Worm (Caenorhabditis elegans) whole organism, late embryonic: ENCODE measurements around the gene ncs-6.

ENCODE experiments used
- C08G9.2 ChIP-seq: sonication (generic microtip); optimal IDR thresholded peaks from 2 replicates; lab custom pipeline; 2016; ENCODE audit warnings: mild to moderate bottlenecking, missing genetic modification characterization, moderate library complexity, missing compliant biosample characterization
- F13H6.1 ChIP-seq: sonication (generic microtip); optimal IDR thresholded peaks from 2 replicates; lab custom pipeline; 2016; ENCODE audit warnings: missing genetic modification characterization, missing compliant biosample characterization
- K02D7.2 ChIP-seq: sonication (generic microtip); optimal IDR thresholded peaks from 2 replicates; lab custom pipeline; 2017; ENCODE audit warnings: mild to moderate bottlenecking, missing genetic modification characterization, missing compliant biosample characterization
- ahr-1 ChIP-seq: sonication (generic microtip); optimal IDR thresholded peaks from 2 replicates; lab custom pipeline; 2016; ENCODE audit warnings: missing genetic modification characterization, missing compliant biosample characterization
- ceh-14 ChIP-seq: sonication (generic microtip); optimal IDR thresholded peaks from 2 replicates; lab custom pipeline; 2016; ENCODE audit warnings: missing genotype, missing genetic modification characterization, missing compliant biosample characterization
- ceh-2 ChIP-seq: sonication (generic microtip); optimal IDR thresholded peaks from 2 replicates; lab custom pipeline; 2016; ENCODE audit warnings: missing genotype, missing genetic modification characterization, missing compliant biosample characterization
- ceh-22 ChIP-seq: sonication (generic microtip); optimal IDR thresholded peaks from 2 replicates; lab custom pipeline; 2017; ENCODE audit warnings: missing biosample characterization, missing genetic modification characterization
- ceh-31 ChIP-seq: sonication (generic microtip); optimal IDR thresholded peaks from 2 replicates; lab custom pipeline; 2016; ENCODE audit warnings: missing genetic modification characterization, missing compliant biosample characterization
- ceh-45 ChIP-seq: fragments of 200-800 bp; sonication (Bioruptor generic); IDR thresholded peaks from 2 replicates; pipeline ENCODE4 v1.3.6; 2022; ENCODE audit warnings: missing genetic modification reagents, missing genetic modification characterization, missing compliant biosample characterization
- ceh-6 ChIP-seq: fragments of 200-800 bp; sonication (Bioruptor generic); optimal IDR thresholded peaks from 2 replicates; lab custom pipeline; 2018; ENCODE audit warnings: mild to moderate bottlenecking, missing genetic modification characterization, missing compliant biosample characterization
- che-1 ChIP-seq: sonication (generic microtip); optimal IDR thresholded peaks from 2 replicates; lab custom pipeline; 2016; ENCODE audit warnings: mild to moderate bottlenecking, missing genetic modification characterization, missing compliant biosample characterization
- dve-1 ChIP-seq: sonication (generic microtip); optimal IDR thresholded peaks from 2 replicates; lab custom pipeline; 2017; ENCODE audit warnings: antibody characterized with exemption, mild to moderate bottlenecking, missing genetic modification characterization, missing compliant biosample characterization
- elt-4 ChIP-seq: sonication (generic microtip); optimal IDR thresholded peaks from 2 replicates; lab custom pipeline; 2016; ENCODE audit warnings: missing genetic modification characterization, missing compliant biosample characterization
- fkh-10 ChIP-seq: fragments of 150-350 bp; optimal IDR thresholded peaks from 2 replicates; lab custom pipeline; 2014; ENCODE audit warnings: missing biosample characterization, missing genetic modification reagents, missing genetic modification characterization
- gmeb-2 ChIP-seq: sonication (generic microtip); optimal IDR thresholded peaks from 2 replicates; lab custom pipeline; 2016; ENCODE audit warnings: missing genetic modification characterization, inconsistent platforms, missing compliant biosample characterization
- hlh-13 ChIP-seq: fragments of 200-800 bp; sonication (Bioruptor generic); optimal IDR thresholded peaks from 2 replicates; lab custom pipeline; 2018; ENCODE audit warnings: mild to moderate bottlenecking, missing genetic modification characterization, missing compliant biosample characterization
- hlh-15 ChIP-seq: sonication (generic microtip); optimal IDR thresholded peaks from 2 replicates; lab custom pipeline; 2016; ENCODE audit warnings: missing genetic modification characterization, missing compliant biosample characterization
- hlh-30 ChIP-seq: sonication (generic microtip); optimal IDR thresholded peaks from 2 replicates; lab custom pipeline; 2017; ENCODE audit warnings: antibody characterized with exemption, missing genetic modification characterization, missing compliant biosample characterization; ENCODE audit not compliant: insufficient read depth
- hlh-6 ChIP-seq: sonication (generic microtip); optimal IDR thresholded peaks from 2 replicates; lab custom pipeline; 2016; ENCODE audit warnings: missing genotype, missing genetic modification characterization, missing compliant biosample characterization
- hlh-8 ChIP-seq: sonication (generic microtip); optimal IDR thresholded peaks from 2 replicates; lab custom pipeline; 2016; ENCODE audit warnings: missing genotype, missing genetic modification characterization, missing compliant biosample characterization
- lim-6 ChIP-seq: sonication (generic microtip); optimal IDR thresholded peaks from 2 replicates; lab custom pipeline; 2016; ENCODE audit warnings: missing genetic modification characterization, missing compliant biosample characterization
- madf-2 ChIP-seq: sonication (generic microtip); optimal IDR thresholded peaks from 2 replicates; lab custom pipeline; 2017; ENCODE audit warnings: missing genetic modification characterization, missing compliant biosample characterization
- mec-3 ChIP-seq: sonication (generic microtip); optimal IDR thresholded peaks from 2 replicates; lab custom pipeline; 2016; ENCODE audit warnings: borderline replicate concordance, missing genetic modification characterization, missing compliant biosample characterization
- nhr-11 ChIP-seq: fragments of 150-350 bp; optimal IDR thresholded peaks from 2 replicates; lab custom pipeline; 2014; ENCODE audit warnings: missing biosample characterization, missing genetic modification characterization
- nhr-232 ChIP-seq: sonication (generic microtip); optimal IDR thresholded peaks from 2 replicates; lab custom pipeline; 2016; ENCODE audit warnings: missing genetic modification characterization, missing compliant biosample characterization
- odd-2 ChIP-seq: sonication (generic microtip); optimal IDR thresholded peaks from 2 replicates; lab custom pipeline; 2017; ENCODE audit warnings: antibody characterized with exemption, mild to moderate bottlenecking, missing genetic modification characterization, missing compliant biosample characterization
- pag-3 ChIP-seq: sonication (generic microtip); optimal IDR thresholded peaks from 2 replicates; lab custom pipeline; 2016; ENCODE audit warnings: missing compliant biosample characterization, missing genetic modification characterization, borderline replicate concordance
- pat-9 ChIP-seq: fragments of 200-800 bp; sonication (Bioruptor generic); optimal IDR thresholded peaks from 2 replicates; lab custom pipeline; 2018; ENCODE audit warnings: mild to moderate bottlenecking, missing genetic modification characterization, moderate library complexity, missing compliant biosample characterization
- pax-1 ChIP-seq: fragments of 150-350 bp; optimal IDR thresholded peaks from 2 replicates; lab custom pipeline; 2014; ENCODE audit warnings: missing biosample characterization, missing genetic modification characterization
- pha-2 ChIP-seq: sonication (generic microtip); optimal IDR thresholded peaks from 2 replicates; lab custom pipeline; 2017; ENCODE audit warnings: mild to moderate bottlenecking, missing genetic modification characterization, missing compliant biosample characterization
- pha-4 ChIP-seq: fragments of 150-350 bp; optimal IDR thresholded peaks from 2 replicates; lab custom pipeline; 2018; ENCODE audit warnings: missing biosample characterization, missing genetic modification reagents, missing genetic modification characterization
- pqm-1 ChIP-seq: sonication (generic microtip); optimal IDR thresholded peaks from 2 replicates; lab custom pipeline; 2016; ENCODE audit warnings: missing genetic modification characterization, missing compliant biosample characterization
- pros-1 ChIP-seq: fragments of 150-350 bp; optimal IDR thresholded peaks from 2 replicates; lab custom pipeline; 2014; ENCODE audit warnings: missing biosample characterization, missing genetic modification reagents, missing genetic modification characterization
- ref-2 ChIP-seq: sonication (generic microtip); optimal IDR thresholded peaks from 2 replicates; lab custom pipeline; 2016; ENCODE audit warnings: missing genetic modification characterization, missing compliant biosample characterization
- rnt-1 ChIP-seq: sonication (generic microtip); optimal IDR thresholded peaks from 2 replicates; lab custom pipeline; 2016; ENCODE audit warnings: missing genetic modification characterization, missing compliant biosample characterization
- sox-4 ChIP-seq: sonication (generic microtip); optimal IDR thresholded peaks from 2 replicates; lab custom pipeline; 2017; ENCODE audit warnings: mild to moderate bottlenecking, missing genetic modification characterization, inconsistent platforms, missing compliant biosample characterization
- tbx-2 ChIP-seq: sonication (generic microtip); optimal IDR thresholded peaks from 2 replicates; lab custom pipeline; 2016; ENCODE audit warnings: missing genetic modification characterization, missing compliant biosample characterization
- ttx-3 ChIP-seq: sonication (generic microtip); optimal IDR thresholded peaks from 2 replicates; lab custom pipeline; 2016; ENCODE audit warnings: missing genetic modification reagents, missing genetic modification characterization, missing compliant biosample characterization
- unc-55 ChIP-seq: sonication (generic microtip); optimal IDR thresholded peaks from 2 replicates; lab custom pipeline; 2017; ENCODE audit warnings: missing biosample characterization, missing genetic modification reagents, missing genetic modification characterization
- ztf-16 ChIP-seq: sonication (generic microtip); optimal IDR thresholded peaks from 2 replicates; lab custom pipeline; 2017; ENCODE audit warnings: missing genetic modification characterization, missing compliant biosample characterization

The ncs-6 gene

ce11 chrII:3518961-3519544, 9.3 kb downstream of the ncs-6 start, which contains the start of gene clec-126 (continued):
- TF ChIP-seq ztf-16 (peak; percentile 45), hlh-30 (tag; lab: Kevin White, UChicago) (peak; percentile 43), ceh-22 (tag; lab: Kevin White, UChicago) (no peak), ahr-1 (tag; lab: Kevin White, UChicago) (no peak), dve-1 (tag; lab: Kevin White, UChicago) (peak; percentile 88), ceh-31 (peak; percentile 54), hlh-8 (peak; percentile 9), odd-2 (peak; percentile 58), sox-4 (tag; lab: Kevin White, UChicago) (peak; percentile 65), F13H6.1 (tag; lab: Kevin White, UChicago) (peak; percentile 12), rnt-1 (peak; percentile 34), che-1 (tag; lab: Kevin White, UChicago) (peak; percentile 75), ttx-3 (tag; lab: Kevin White, UChicago) (peak; percentile 60), hlh-13 (peak; percentile 54), ceh-6 (GFP tag; lab: Kevin White, UChicago) (peak; percentile 77), C08G9.2 (tag; lab: Kevin White, UChicago) (peak; percentile 67), pros-1 (no peak), pha-4 (no peak), elt-4 (tag; lab: Kevin White, UChicago) (peak; percentile 9), unc-55 (GFP tag; lab: Kevin White, UChicago) (no peak), ceh-2 (tag; lab: Kevin White, UChicago) (peak; percentile 67), gmeb-2 (tag; lab: Kevin White, UChicago) (peak; percentile 52), fkh-10 (no peak), pat-9 (tag; lab: Kevin White, UChicago) (peak; percentile 68), nhr-11 (tag; lab: Kevin White, UChicago) (no peak), lim-6 (tag; lab: Kevin White, UChicago) (peak; percentile 43), hlh-6 (peak; percentile 85), pqm-1 (tag; lab: Kevin White, UChicago) (peak; percentile 80), K02D7.2 (tag; lab: Kevin White, UChicago) (peak; percentile 61), tbx-2 (tag; lab: Kevin White, UChicago) (peak; percentile 76), pha-2 (tag; lab: Kevin White, UChicago) (peak; percentile 67), pax-1 (tag; lab: Kevin White, UChicago) (no peak), nhr-232 (tag; lab: Kevin White, UChicago) (peak; percentile 72), ceh-45 (GFP tag; lab: Robert Waterston, UW) (0 out of 2 replicates have a peak, but pooled peaks have one; percentile 7)

ce11 chrII:3516175-3516574, 12.1 kb downstream of the ncs-6 start:
- TF ChIP-seq F13H6.1 (tag; lab: Kevin White, UChicago) (no peak), pag-3 (no peak), hlh-15 (tag; lab: Kevin White, UChicago) (no peak), mec-3 (tag; lab: Kevin White, UChicago) (no peak), ref-2 (tag; lab: Kevin White, UChicago) (no peak), ceh-14 (tag; lab: Kevin White, UChicago) (no peak), madf-2 (tag; lab: Kevin White, UChicago) (no peak)
